Worm (Caenorhabditis elegans): ENCODE measurements around the gene memi-3.

memi-3 gene

DNA sequence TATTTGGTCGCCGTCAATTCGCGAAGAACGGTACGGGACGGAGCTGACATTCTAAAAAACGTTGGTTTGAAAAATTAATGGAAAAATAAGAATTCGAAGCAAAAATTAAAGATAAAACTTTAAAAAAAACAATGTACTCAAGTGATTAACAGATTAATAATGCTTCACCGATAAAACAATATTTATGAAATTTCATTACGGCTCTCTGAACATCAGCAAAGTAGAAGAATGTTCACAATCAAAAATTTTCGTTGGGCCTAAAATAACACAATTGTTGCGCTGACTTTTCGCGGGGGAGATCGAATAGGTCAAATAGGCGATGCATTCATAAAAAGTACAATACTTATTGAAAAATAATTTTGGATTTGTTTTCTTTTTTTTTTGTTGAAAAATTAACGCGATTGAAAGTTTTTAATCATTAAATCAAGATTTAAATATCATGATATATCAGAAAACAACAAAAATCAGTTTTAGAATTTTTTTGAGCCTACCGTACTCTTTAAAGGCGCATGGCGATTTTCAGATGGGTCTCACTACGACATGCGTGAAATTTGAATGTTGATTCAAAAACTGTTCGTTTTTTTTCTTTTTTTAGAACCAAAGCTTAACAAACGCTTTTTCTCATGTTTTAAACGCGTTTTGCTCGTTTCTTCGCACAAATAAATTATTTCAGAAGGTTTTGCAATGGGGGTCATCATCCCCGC is at the start of gene memi-3, which contains the start of gene cyp-31A2:
Gene memi-3 (minus strand): TSS at position 51 of the 704 bp plus-strand sequence.
Gene cyp-31A2 (plus strand): TSS at position 674 of the 704 bp plus-strand sequence.
- TF ChIP-seq pha-4 (tag; optimal IDR thresholded peaks at IDR 0.05) (no peak), che-1 (tag; optimal IDR thresholded peaks at IDR 0.05) (no peak), sox-2 (GFP tag; IDR thresholded peaks at IDR 0.05) (no peak), sdc-2 (tag; optimal IDR thresholded peaks at IDR 0.05) (no peak), hlh-13 (GFP tag; optimal IDR thresholded peaks at IDR 0.05) (no peak), lin-11 (tag; optimal IDR thresholded peaks at IDR 0.05) (no peak), ceh-34 (tag; optimal IDR thresholded peaks at IDR 0.05) (no peak), T23F11.4 (GFP tag; optimal IDR thresholded peaks at IDR 0.05) (no peak), K09A11.1 (tag; optimal IDR thresholded peaks at IDR 0.05; ENCODE audit: insufficient read depth) (no peak), unc-55 (GFP tag; optimal IDR thresholded peaks at IDR 0.05) (no peak), pqm-1 (tag; optimal IDR thresholded peaks at IDR 0.05) (no peak), fkh-6 (tag; optimal IDR thresholded peaks at IDR 0.05) (no peak), mec-3 (tag; optimal IDR thresholded peaks at IDR 0.05; ENCODE audit: borderline replicate concordance) (no peak), ttx-3 (tag; optimal IDR thresholded peaks at IDR 0.05) (no peak), zip-5 (tag; optimal IDR thresholded peaks at IDR 0.05) (no peak), ceh-9 (tag; optimal IDR thresholded peaks at IDR 0.05) (no peak), Y22D7AL.16 (tag; optimal IDR thresholded peaks at IDR 0.05) (no peak), fax-1 (tag; optimal IDR thresholded peaks at IDR 0.05) (no peak), nfya-1 (tag; optimal IDR thresholded peaks at IDR 0.05) (no peak), unc-3 (GFP tag; conservative IDR thresholded peaks at IDR 0.05) (no peak), unc-3 (tag; optimal IDR thresholded peaks at IDR 0.05) (no peak)

DNA sequence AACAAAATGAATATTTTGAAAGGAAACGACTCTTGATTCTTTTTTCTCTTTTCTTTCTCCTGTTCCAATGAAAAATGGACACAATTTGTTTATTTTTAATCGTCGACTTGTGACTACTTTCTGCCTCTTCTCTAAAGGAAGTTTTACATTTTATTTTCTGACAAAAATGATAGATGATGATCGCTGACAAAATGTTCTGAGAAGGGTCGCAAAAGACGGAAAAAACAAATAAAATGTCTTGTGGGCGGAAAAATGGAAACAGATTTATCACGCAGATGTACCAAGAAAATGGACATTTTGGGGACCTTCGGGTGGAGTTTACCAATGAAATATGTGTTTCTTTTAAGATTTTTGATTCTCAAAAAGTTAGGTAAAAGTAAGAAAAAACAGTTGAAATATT is 49.8 kb upstream of the memi-3 start:
- TF ChIP-seq gmeb-2 (tag; optimal IDR thresholded peaks at IDR 0.05) = no peak
- no peak for TF ChIP-seq K09A11.1 (tag; optimal IDR thresholded peaks at IDR 0.05; ENCODE audit: insufficient read depth)
- TF ChIP-seq C08G9.2 (tag; optimal IDR thresholded peaks at IDR 0.05) = no peak
- no peak for TF ChIP-seq pha-2 (tag; optimal IDR thresholded peaks at IDR 0.05)
- no peak for TF ChIP-seq sdc-2 (tag; optimal IDR thresholded peaks at IDR 0.05)
- TF ChIP-seq npax-4 (tag; optimal IDR thresholded peaks at IDR 0.05) = no peak
- TF ChIP-seq pax-1 (tag; optimal IDR thresholded peaks at IDR 0.05) = no peak
- no peak for TF ChIP-seq hlh-8 (tag; optimal IDR thresholded peaks at IDR 0.05)

ce11 chrIV:11438255-11438654 is 35.1 kb upstream of the memi-3 start:
- TF ChIP-seq Y22D7AL.16 (tag; optimal IDR thresholded peaks at IDR 0.05) (no peak), npax-4 (tag; optimal IDR thresholded peaks at IDR 0.05) (no peak), hlh-6 (tag; optimal IDR thresholded peaks at IDR 0.05) (no peak), C38D4.7 (GFP tag; optimal IDR thresholded peaks at IDR 0.05) (no peak), syd-9 (tag; optimal IDR thresholded peaks at IDR 0.05) (no peak), sdc-2 (tag; optimal IDR thresholded peaks at IDR 0.05) (no peak), ceh-31 (tag; optimal IDR thresholded peaks at IDR 0.05) (no peak), ama-1 (optimal IDR thresholded peaks at IDR 0.05) (no peak), mec-3 (tag; optimal IDR thresholded peaks at IDR 0.05; ENCODE audit: borderline replicate concordance) (no peak), ceh-34 (tag; optimal IDR thresholded peaks at IDR 0.05) (no peak), che-1 (tag; optimal IDR thresholded peaks at IDR 0.05) (no peak), lim-6 (tag; optimal IDR thresholded peaks at IDR 0.05) (no peak), ceh-48 (tag; optimal IDR thresholded peaks at IDR 0.05) (no peak)

DNA sequence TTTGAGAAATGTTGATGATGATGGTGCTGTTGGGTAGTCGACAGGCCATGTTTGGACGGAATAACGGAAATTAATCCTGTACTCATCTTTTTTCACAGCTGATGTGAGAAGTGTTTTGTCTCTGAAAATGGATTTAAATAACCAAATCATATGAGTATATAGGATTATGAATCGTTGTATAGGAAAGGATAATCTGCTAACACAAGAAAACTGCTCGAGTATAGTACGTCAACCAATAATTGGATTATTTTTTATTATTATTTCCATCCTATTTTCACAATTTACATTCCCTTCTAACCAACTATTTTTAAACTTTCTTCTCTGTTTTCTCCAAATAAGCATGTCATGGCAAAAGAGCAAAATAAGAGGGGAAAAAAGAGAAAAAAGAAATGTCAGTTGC is 32.6 kb upstream of the memi-3 start:
- TF ChIP-seq pag-3 (tag; optimal IDR thresholded peaks at IDR 0.05; ENCODE audit: borderline replicate concordance) (no peak), lim-6 (tag; optimal IDR thresholded peaks at IDR 0.05) (no peak), ceh-14 (tag; optimal IDR thresholded peaks at IDR 0.05) (no peak), fkh-10 (GFP tag; optimal IDR thresholded peaks at IDR 0.05) (no peak), hlh-15 (tag; optimal IDR thresholded peaks at IDR 0.05) (no peak), dmd-4 (tag; optimal IDR thresholded peaks at IDR 0.05; ENCODE audit: borderline replicate concordance) (no peak), unc-55 (GFP tag; optimal IDR thresholded peaks at IDR 0.05) (no peak), gmeb-2 (tag; optimal IDR thresholded peaks at IDR 0.05) (no peak), tbx-7 (tag; optimal IDR thresholded peaks at IDR 0.05) (no peak), K09A11.1 (tag; optimal IDR thresholded peaks at IDR 0.05; ENCODE audit: insufficient read depth) (no peak), ets-4 (tag; optimal IDR thresholded peaks at IDR 0.05) (no peak), C38D4.7 (GFP tag; optimal IDR thresholded peaks at IDR 0.05) (no peak), unc-42 (tag; optimal IDR thresholded peaks at IDR 0.05) (no peak), fkh-6 (tag; optimal IDR thresholded peaks at IDR 0.05) (no peak), pqm-1 (tag; optimal IDR thresholded peaks at IDR 0.05) (no peak), ceh-30 (tag; optimal IDR thresholded peaks at IDR 0.05) (no peak), ref-2 (tag; optimal IDR thresholded peaks at IDR 0.05) (no peak), dve-1 (tag; optimal IDR thresholded peaks at IDR 0.05) (no peak), ahr-1 (tag; optimal IDR thresholded peaks at IDR 0.05) (no peak), K02D7.2 (tag; optimal IDR thresholded peaks at IDR 0.05) (no peak)

Measured in whole organism, late embryonic.